Fruit fly (Drosophila melanogaster) whole organism, adult: ENCODE measurements around the gene CrebB.
A peak's percentile ranks its signal among the peaks of the same experiment; 100 is the strongest.

Source experiments
- CG11617 ChIP-seq: fragments of 200-800 bp; sonication (Bioruptor generic); optimal IDR thresholded peaks from 2 replicates; lab custom pipeline; 2017; ENCODE audit warnings: mild to moderate bottlenecking, missing biosample characterization, missing genetic modification reagents, missing genetic modification characterization
- CG12768 ChIP-seq: fragments of 200-800 bp; sonication (Bioruptor generic); optimal IDR thresholded peaks from 2 replicates; lab custom pipeline; 2017; ENCODE audit warnings: missing biosample characterization, missing genetic modification characterization, mild to moderate bottlenecking, moderate library complexity, missing genetic modification reagents
- CG14711 ChIP-seq: fragments of 200-800 bp; sonication (Bioruptor generic); optimal IDR thresholded peaks from 2 replicates; lab custom pipeline; 2018; ENCODE audit warnings: missing biosample characterization, mild to moderate bottlenecking, missing genetic modification characterization, moderate library complexity
- CG1620 ChIP-seq: fragments of 200-800 bp; sonication (Bioruptor generic); optimal IDR thresholded peaks from 2 replicates; lab custom pipeline; 2016; ENCODE audit warnings: missing biosample characterization, missing genetic modification characterization
- CG33017 ChIP-seq: fragments of 200-800 bp; sonication (Bioruptor generic); optimal IDR thresholded peaks from 2 replicates; lab custom pipeline; 2018; ENCODE audit warnings: missing biosample characterization, mild to moderate bottlenecking, missing genetic modification characterization, moderate library complexity
- CG5204 ChIP-seq: fragments of 200-800 bp; sonication (Bioruptor generic); optimal IDR thresholded peaks from 2 replicates; lab custom pipeline; 2016; ENCODE audit warnings: missing biosample characterization, missing genetic modification characterization
- CG7045 ChIP-seq: fragments of 200-800 bp; sonication (Bioruptor generic); optimal IDR thresholded peaks from 2 replicates; lab custom pipeline; 2017; ENCODE audit warnings: missing biosample characterization, mild to moderate bottlenecking, missing genetic modification characterization
- CG7101 ChIP-seq: fragments of 200-800 bp; sonication (Bioruptor generic); optimal IDR thresholded peaks from 2 replicates; lab custom pipeline; 2018; ENCODE audit warnings: missing biosample characterization, mild to moderate bottlenecking, missing genetic modification characterization, moderate library complexity
- Clk ChIP-seq: fragments of 200-800 bp; sonication (Bioruptor generic); optimal IDR thresholded peaks from 2 replicates; lab custom pipeline; 2017; ENCODE audit warnings: missing biosample characterization, missing genetic modification characterization
- Crg-1 ChIP-seq: fragments of 200-800 bp; sonication (Bioruptor generic); optimal IDR thresholded peaks from 2 replicates; lab custom pipeline; 2016; ENCODE audit warnings: missing biosample characterization, missing genetic modification characterization
- Hr96 ChIP-seq: fragments of 200-800 bp; sonication (Bioruptor generic); optimal IDR thresholded peaks from 2 replicates; lab custom pipeline; 2016; ENCODE audit warnings: missing biosample characterization, missing genetic modification characterization
- Mnt ChIP-seq: fragments of 200-800 bp; sonication (Bioruptor generic); optimal IDR thresholded peaks from 2 replicates; lab custom pipeline; 2016; ENCODE audit warnings: missing biosample characterization, mild to moderate bottlenecking, missing genetic modification characterization
- bab1 ChIP-seq: fragments of 200-800 bp; sonication (Bioruptor generic); optimal IDR thresholded peaks from 3 replicates; lab custom pipeline; 2019; ENCODE audit warnings: missing biosample characterization, mild to moderate bottlenecking, missing genetic modification characterization, moderate library complexity
- cic ChIP-seq: fragments of 200-800 bp; sonication (Bioruptor generic); optimal IDR thresholded peaks from 2 replicates; lab custom pipeline; 2017; ENCODE audit warnings: missing biosample characterization, mild to moderate bottlenecking, missing genetic modification characterization, moderate library complexity
- cnc ChIP-seq, 2 experiments: fragments of >200 bp; optimal IDR thresholded peaks; 2 replicates each; lab custom pipeline; 2017
- kay ChIP-seq: fragments of 200-800 bp; sonication (Bioruptor generic); peaks from one replicate; lab custom pipeline; 2016; ENCODE audit warnings: missing biosample characterization, missing genetic modification characterization, borderline replicate concordance
- ovo ChIP-seq: fragments of 200-800 bp; sonication (Bioruptor generic); optimal IDR thresholded peaks from 2 replicates; lab custom pipeline; 2016; ENCODE audit warnings: missing biosample characterization, missing genetic modification characterization
- pad ChIP-seq: fragments of 200-800 bp; sonication (Bioruptor generic); optimal IDR thresholded peaks from 3 replicates; lab custom pipeline; 2017; ENCODE audit warnings: missing biosample characterization, missing genetic modification characterization, mild to moderate bottlenecking, moderate library complexity, missing genetic modification reagents
- tj ChIP-seq: fragments of 200-800 bp; sonication (Bioruptor generic); optimal IDR thresholded peaks from 3 replicates; lab custom pipeline; 2017; ENCODE audit warnings: missing biosample characterization, mild to moderate bottlenecking, missing genetic modification characterization, moderate library complexity
- toe ChIP-seq: fragments of 200-800 bp; sonication (Bioruptor generic); optimal IDR thresholded peaks from 2 replicates; lab custom pipeline; 2016; ENCODE audit warnings: missing biosample characterization, missing genetic modification characterization

CrebB gene

DNA sequence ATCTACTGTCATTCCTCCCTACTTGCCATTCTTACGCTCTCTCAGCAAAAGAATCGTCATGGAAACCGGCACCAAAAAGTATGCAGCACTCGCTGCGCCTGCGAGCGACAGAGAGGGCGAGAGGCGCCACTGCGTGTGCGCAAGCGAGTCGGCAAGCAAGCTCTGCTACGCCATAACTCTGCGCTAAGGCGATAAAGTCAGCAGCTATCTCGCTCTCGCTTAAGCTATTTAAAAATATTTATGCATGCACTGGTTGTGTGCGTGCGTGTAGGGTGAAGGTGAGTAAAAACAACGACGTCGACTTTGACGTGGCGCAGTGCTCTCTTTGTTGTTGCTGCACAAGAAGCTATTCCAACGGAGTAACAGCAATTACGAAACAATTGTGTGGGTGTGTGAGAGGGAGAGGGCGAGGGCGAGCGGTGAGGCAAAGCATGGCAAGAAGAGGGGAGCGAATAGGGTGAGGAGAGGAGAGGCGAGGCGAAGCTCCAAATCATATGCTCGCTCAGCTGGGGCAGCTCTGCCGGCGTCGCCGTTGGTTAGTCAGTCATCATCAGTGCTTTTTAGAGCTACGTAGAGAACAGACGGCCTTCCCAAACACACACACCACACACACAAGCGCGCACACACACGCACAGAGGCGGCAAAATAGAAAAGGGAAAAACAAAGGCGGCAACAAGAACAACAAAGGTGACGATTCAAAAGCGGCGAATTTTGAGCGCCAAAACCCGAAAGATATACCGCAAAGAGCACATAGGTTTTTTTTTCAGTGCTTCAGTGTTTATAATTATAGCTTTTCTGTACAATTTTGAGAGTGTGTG is at the start of gene CrebB:
CrebB (plus strand) TSS at position 325 of the 818 bp plus-strand sequence.
- TF ChIP-seq Clk (GFP tag; lab: Kevin White, UChicago): no peak
- peak; percentile 65 for TF ChIP-seq bab1
- TF ChIP-seq cic (GFP tag; lab: Kevin White, UChicago): peak; percentile 81
- no peak for TF ChIP-seq cnc (optimal IDR thresholded peaks at IDR 0.05; lab: Kevin White, UChicago)
- peak; percentile 19 for TF ChIP-seq CG12768 (GFP tag; lab: Kevin White, UChicago)
- TF ChIP-seq toe (GFP tag; lab: Kevin White, UChicago): no peak
- no peak for TF ChIP-seq CG14711 (tag; lab: Kevin White, UChicago)
- TF ChIP-seq CG7045 (GFP tag; lab: Kevin White, UChicago): no peak
- peak; percentile 63 for TF ChIP-seq ovo
- no peak for TF ChIP-seq CG1620
- TF ChIP-seq Hr96 (GFP tag; lab: Kevin White, UChicago): peak; percentile 45
- TF ChIP-seq CG33017 (tag; lab: Kevin White, UChicago): no peak
- TF ChIP-seq CG11617 (GFP tag; lab: Kevin White, UChicago): peak; percentile 4
- peak; percentile 15 for TF ChIP-seq CG7101
- TF ChIP-seq Crg-1: peak; percentile 11
- peak; percentile 91 for TF ChIP-seq pad (GFP tag; lab: Kevin White, UChicago)
- peak; percentile 57 for TF ChIP-seq Mnt (GFP tag; lab: Kevin White, UChicago)
- TF ChIP-seq CG5204 (GFP tag; lab: Kevin White, UChicago): no peak
- peak; percentile 24 for TF ChIP-seq kay (GFP tag; lab: Kevin White, UChicago)
- TF ChIP-seq tj (GFP tag; lab: Kevin White, UChicago): peak; percentile 64

DNA sequence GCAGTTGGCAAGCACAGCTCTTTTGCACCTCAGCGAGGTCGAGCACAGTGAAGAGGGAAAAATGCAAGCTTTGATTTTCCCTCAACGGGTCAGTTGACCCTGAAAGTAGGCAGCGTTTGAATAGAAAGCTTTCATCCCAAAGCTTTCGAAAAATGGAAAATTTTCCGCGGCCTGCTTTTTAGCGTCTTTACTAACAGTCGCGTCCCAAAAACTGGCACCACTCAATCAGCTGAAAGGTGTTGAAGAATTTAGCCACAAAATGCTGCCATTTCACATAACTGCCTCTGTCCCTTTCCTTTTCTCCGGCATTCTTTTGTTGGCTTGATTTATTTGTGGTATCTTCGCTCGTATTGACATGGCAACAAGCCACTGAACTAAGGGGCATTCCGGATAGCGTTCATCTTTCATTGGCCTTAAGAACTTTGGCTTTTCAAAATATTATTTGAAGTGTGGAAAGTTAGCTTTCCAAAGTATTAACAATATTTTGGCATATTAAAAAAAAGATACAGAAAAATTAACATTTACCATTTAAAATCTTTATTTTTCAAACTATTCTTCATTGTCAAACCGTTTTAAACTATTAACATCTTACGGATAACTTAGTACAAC is 46.1 kb upstream of the CrebB start:
- TF ChIP-seq Clk (GFP tag; lab: Kevin White, UChicago): no peak
- peak; percentile 49 for TF ChIP-seq kay (GFP tag; lab: Kevin White, UChicago)
- TF ChIP-seq CG5204 (GFP tag; lab: Kevin White, UChicago): no peak
- TF ChIP-seq CG7045 (GFP tag; lab: Kevin White, UChicago): no peak
- TF ChIP-seq CG11617 (GFP tag; lab: Kevin White, UChicago): no peak
- TF ChIP-seq CG33017 (tag; lab: Kevin White, UChicago): no peak
- no peak for TF ChIP-seq ovo
- peak; percentile 27 for TF ChIP-seq CG7101
- TF ChIP-seq cic (GFP tag; lab: Kevin White, UChicago): no peak
- TF ChIP-seq cnc (optimal IDR thresholded peaks at IDR 0.05; lab: Kevin White, UChicago): no peak
- TF ChIP-seq Hr96 (GFP tag; lab: Kevin White, UChicago): no peak
- peak; percentile 28 for TF ChIP-seq bab1
- no peak for TF ChIP-seq Crg-1
- TF ChIP-seq Mnt (GFP tag; lab: Kevin White, UChicago): no peak
- peak; percentile 26 for TF ChIP-seq CG1620
- TF ChIP-seq CG14711 (tag; lab: Kevin White, UChicago): no peak
- peak; percentile 19 for TF ChIP-seq toe (GFP tag; lab: Kevin White, UChicago)
- no peak for TF ChIP-seq pad (GFP tag; lab: Kevin White, UChicago)
- no peak for TF ChIP-seq CG12768 (GFP tag; lab: Kevin White, UChicago)
- TF ChIP-seq tj (GFP tag; lab: Kevin White, UChicago): peak; percentile 80

DNA sequence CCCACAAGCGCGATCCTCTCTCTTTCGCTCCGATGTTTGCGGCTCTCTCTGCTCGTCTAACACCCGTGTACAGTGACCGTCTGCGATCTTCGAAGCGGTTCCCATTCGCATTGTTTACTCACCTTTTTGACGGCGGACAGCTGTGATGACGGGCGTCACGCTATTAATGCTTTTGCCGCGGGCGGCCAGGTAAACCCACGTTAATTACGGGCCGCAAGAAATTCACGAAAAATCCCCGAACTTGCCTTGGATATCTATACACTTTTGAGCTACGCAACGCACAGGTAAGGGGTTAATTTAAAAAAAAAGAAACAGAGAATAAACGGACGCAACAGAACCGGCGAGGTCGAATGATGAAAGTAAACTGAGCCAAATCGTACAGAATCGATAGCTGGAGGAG is 45.3 kb upstream of the CrebB start, which contains the start of gene CG6023:
CG6023 (minus strand) TSS at position 369 of the 400 bp plus-strand sequence.
- no peak for TF ChIP-seq pad (GFP tag; lab: Kevin White, UChicago)
- TF ChIP-seq Mnt (GFP tag; lab: Kevin White, UChicago): peak; percentile 12
- no peak for TF ChIP-seq Clk (GFP tag; lab: Kevin White, UChicago)
- TF ChIP-seq CG11617 (GFP tag; lab: Kevin White, UChicago): no peak
- TF ChIP-seq cic (GFP tag; lab: Kevin White, UChicago): no peak
- no peak for TF ChIP-seq tj (GFP tag; lab: Kevin White, UChicago)
- peak; percentile 33 for TF ChIP-seq ovo
- no peak for TF ChIP-seq bab1
- TF ChIP-seq CG7101: no peak
- no peak for TF ChIP-seq CG5204 (GFP tag; lab: Kevin White, UChicago)
- no peak for TF ChIP-seq CG7045 (GFP tag; lab: Kevin White, UChicago)
- TF ChIP-seq toe (GFP tag; lab: Kevin White, UChicago): no peak
- no peak for TF ChIP-seq CG14711 (tag; lab: Kevin White, UChicago)

- TF ChIP-seq CG7101 (no peak), ovo (peak; percentile 12)
Observed at dm6 chrX:18321358-18321757, 44.8 kb upstream of the CrebB start.

DNA sequence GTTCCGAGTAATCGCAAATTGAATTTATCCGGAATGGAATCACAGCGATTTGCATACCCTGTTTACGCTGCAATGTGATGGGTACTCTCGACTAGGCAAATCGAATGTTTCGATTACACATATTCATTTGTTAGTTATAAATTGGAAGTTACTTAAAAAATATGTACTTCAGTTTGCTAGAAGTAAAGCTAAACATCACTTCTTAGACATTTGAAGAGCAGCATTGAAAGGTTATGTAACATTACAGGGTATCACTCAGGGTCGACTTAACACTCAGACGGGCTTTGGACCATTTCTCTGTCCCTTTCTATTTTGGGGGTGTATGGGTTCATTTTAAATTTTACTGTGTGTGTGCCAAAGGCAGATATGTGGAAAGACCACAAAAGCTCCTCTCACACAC is 25.1 kb upstream of the CrebB start:
- no peak for TF ChIP-seq tj (GFP tag; lab: Kevin White, UChicago)

- TF ChIP-seq CG14711 (tag; lab: Kevin White, UChicago) (no peak), Hr96 (GFP tag; lab: Kevin White, UChicago) (no peak), toe (GFP tag; lab: Kevin White, UChicago) (no peak), kay (GFP tag; lab: Kevin White, UChicago) (no peak), ovo (no peak), CG33017 (tag; lab: Kevin White, UChicago) (no peak), CG1620 (no peak), CG5204 (GFP tag; lab: Kevin White, UChicago) (no peak), CG12768 (GFP tag; lab: Kevin White, UChicago) (no peak), Crg-1 (no peak), pad (GFP tag; lab: Kevin White, UChicago) (no peak)
Observed at dm6 chrX:18347641-18348040, 18.5 kb upstream of the CrebB start.
